Fruit fly (Drosophila melanogaster) whole organism, embryonic: ENCODE data around the gene CG46464.

Experiments used
- Atf6 ChIP-seq: fragments of 200-800 bp; sonication (Bioruptor generic); IDR thresholded peaks from 2 replicates; pipeline ENCODE4 v1.3.6; 2022; ENCODE audit warnings: missing biosample characterization, missing genetic modification characterization
- CG10267 ChIP-seq: fragments of 200-800 bp; sonication (Bioruptor generic); optimal IDR thresholded peaks from 2 replicates; lab custom pipeline; 2018; ENCODE audit warnings: missing biosample characterization, mild to moderate bottlenecking, missing genetic modification characterization, moderate library complexity
- CG10321 ChIP-seq: fragments of 200-800 bp; sonication (Bioruptor generic); IDR thresholded peaks from 2 replicates; pipeline ENCODE4 v1.3.6; 2022; ENCODE audit warnings: missing biosample characterization, missing genetic modification characterization
- CG10543 ChIP-seq: fragments of 200-800 bp; sonication (Bioruptor generic); optimal IDR thresholded peaks from 3 replicates; lab custom pipeline; 2017; ENCODE audit warnings: missing biosample characterization, mild to moderate bottlenecking, missing genetic modification characterization, moderate library complexity
- CG10565 ChIP-seq: fragments of 200-800 bp; sonication (Bioruptor generic); optimal IDR thresholded peaks from 3 replicates; lab custom pipeline; 2016; ENCODE audit warnings: missing biosample characterization, mild to moderate bottlenecking, missing genetic modification characterization
- CG12391 ChIP-seq: fragments of 200-800 bp; sonication (Bioruptor generic); optimal IDR thresholded peaks from 3 replicates; lab custom pipeline; 2018; ENCODE audit warnings: missing biosample characterization, mild to moderate bottlenecking, missing genetic modification characterization, moderate library complexity
- CG14860 ChIP-seq: fragments of 200-800 bp; sonication (Bioruptor generic); IDR thresholded peaks from 3 replicates; pipeline ENCODE4 v1.3.6; 2022; ENCODE audit warnings: missing biosample characterization, missing genetic modification characterization; ENCODE audit not compliant: partially characterized antibody
- CG1603 ChIP-seq: fragments of 200-800 bp; sonication (Bioruptor generic); optimal IDR thresholded peaks from 2 replicates; lab custom pipeline; 2019; ENCODE audit warnings: missing biosample characterization, mild to moderate bottlenecking, missing genetic modification characterization, moderate library complexity
- CG1832 ChIP-seq: fragments of 200-800 bp; sonication (Bioruptor generic); optimal IDR thresholded peaks from 2 replicates; lab custom pipeline; 2017; ENCODE audit warnings: missing biosample characterization, mild to moderate bottlenecking, missing genetic modification characterization, inconsistent platforms
- CG2129 ChIP-seq: fragments of 200-800 bp; sonication (Bioruptor generic); IDR thresholded peaks from 2 replicates; pipeline ENCODE4 v1.3.6; 2022; ENCODE audit warnings: missing biosample characterization, missing genetic modification characterization; ENCODE audit not compliant: partially characterized antibody
- CG31365 ChIP-seq: fragments of 200-800 bp; sonication (Bioruptor generic); optimal IDR thresholded peaks from 2 replicates; lab custom pipeline; 2018; ENCODE audit warnings: missing biosample characterization, mild to moderate bottlenecking, missing genetic modification characterization
- CG31441 ChIP-seq: fragments of 200-800 bp; sonication (Bioruptor generic); IDR thresholded peaks from 2 replicates; pipeline ENCODE4 v1.3.6; 2022; ENCODE audit warnings: missing biosample characterization, missing genetic modification characterization
- CG3726 ChIP-seq: fragments of 200-800 bp; sonication (Bioruptor generic); IDR thresholded peaks from 3 replicates; pipeline ENCODE4, ENCODE4 v1.3.6; 2022; ENCODE audit warnings: missing biosample characterization, missing genetic modification characterization
- CG4282 ChIP-seq: fragments of 200-800 bp; sonication (Bioruptor generic); optimal IDR thresholded peaks from 2 replicates; lab custom pipeline; 2016; ENCODE audit warnings: missing biosample characterization, missing genetic modification characterization
- CG8478 ChIP-seq: fragments of >200 bp; optimal IDR thresholded peaks from 2 replicates; lab custom pipeline; 2018
- Drgx ChIP-seq: fragments of 200-800 bp; sonication (Bioruptor generic); IDR thresholded peaks from 2 replicates; pipeline ENCODE4 v1.3.6; 2022; ENCODE audit warnings: missing biosample characterization, missing genetic modification characterization
- H15 ChIP-seq: fragments of 200-800 bp; sonication (Bioruptor generic); IDR thresholded peaks from 3 replicates; pipeline ENCODE4 v1.3.6; 2022; ENCODE audit warnings: missing biosample characterization, missing genetic modification characterization
- Hr78 ChIP-seq, 2 experiments: fragments of 200-800 bp in 1 of 2; fragments of >200 bp in 1 of 2; sonication (Bioruptor generic) in 1 of 2; optimal IDR thresholded peaks; 2 replicates each; lab custom pipeline; 2017 to 2019; ENCODE audit warnings: missing biosample characterization in 2 of 2, missing genetic modification characterization in 2 of 2, mild to moderate bottlenecking in 1 of 2, moderate library complexity in 1 of 2
- Hsf ChIP-seq: fragments of 200-800 bp; sonication (Bioruptor generic); optimal IDR thresholded peaks from 3 replicates; lab custom pipeline; 2016; ENCODE audit warnings: missing biosample characterization, missing genetic modification characterization
- Mrtf ChIP-seq: fragments of 200-800 bp; sonication (Bioruptor generic); IDR thresholded peaks from 3 replicates; pipeline ENCODE4 v1.3.6; 2022; ENCODE audit warnings: missing biosample characterization, missing genetic modification characterization
- Nf-YC ChIP-seq: fragments of 200-800 bp; optimal IDR thresholded peaks from 3 replicates; lab custom pipeline; 2019; ENCODE audit warnings: missing biosample characterization, mild to moderate bottlenecking, missing genetic modification characterization, moderate library complexity
- Sry-β ChIP-seq: fragments of 200-800 bp; sonication (Bioruptor generic); optimal IDR thresholded peaks from 2 replicates; lab custom pipeline; 2018; ENCODE audit warnings: missing biosample characterization, mild to moderate bottlenecking, missing genetic modification characterization, moderate library complexity
- Taf1 ChIP-seq: fragments of 200-800 bp; sonication (Bioruptor generic); IDR thresholded peaks from 2 replicates; pipeline ENCODE4 v1.3.6; 2022; ENCODE audit warnings: missing biosample characterization, missing genetic modification characterization
- bsh ChIP-seq, 2 experiments: fragments of 200-800 bp; sonication (Bioruptor generic); optimal IDR thresholded peaks; 2 replicates each; lab custom pipeline; 2017 to 2018; ENCODE audit warnings: mild to moderate bottlenecking in 2 of 2, missing biosample characterization in 2 of 2, missing genetic modification characterization in 2 of 2, moderate library complexity in 1 of 2
- caup ChIP-seq: fragments of 200-800 bp; sonication (Bioruptor generic); optimal IDR thresholded peaks from 3 replicates; lab custom pipeline; 2017; ENCODE audit warnings: missing biosample characterization, mild to moderate bottlenecking, missing genetic modification characterization, moderate library complexity; ENCODE audit not compliant: severe bottlenecking
- chinmo ChIP-seq: fragments of 200-800 bp; sonication (Bioruptor generic); IDR thresholded peaks from 4 replicates; pipeline ENCODE4 v1.3.6; 2022; ENCODE audit warnings: missing biosample characterization, missing genetic modification characterization; ENCODE audit not compliant: partially characterized antibody
- corto ChIP-seq: fragments of 200-800 bp; sonication (Bioruptor generic); optimal IDR thresholded peaks from 2 replicates; lab custom pipeline; 2016; ENCODE audit warnings: missing biosample characterization, mild to moderate bottlenecking, missing genetic modification characterization, moderate library complexity
- crc ChIP-seq: fragments of 200-800 bp; sonication (Bioruptor generic); optimal IDR thresholded peaks from 2 replicates; lab custom pipeline; 2016; ENCODE audit warnings: missing biosample characterization, missing genetic modification characterization
- crp ChIP-seq, 2 experiments: fragments of 200-800 bp; sonication (Bioruptor generic); optimal IDR thresholded peaks; 2 replicates in 1 of 2; 3 replicates in 1 of 2; lab custom pipeline; 2017; ENCODE audit warnings: missing biosample characterization in 2 of 2, missing genetic modification characterization in 2 of 2, mild to moderate bottlenecking in 1 of 2, moderate library complexity in 1 of 2
- fu2 ChIP-seq: fragments of 200-800 bp; sonication (Bioruptor generic); optimal IDR thresholded peaks from 2 replicates; lab custom pipeline; 2016; ENCODE audit warnings: missing biosample characterization, missing genetic modification characterization
- gem ChIP-seq: fragments of 200-800 bp; sonication (Bioruptor generic); optimal IDR thresholded peaks from 2 replicates; lab custom pipeline; 2019; ENCODE audit warnings: missing biosample characterization, mild to moderate bottlenecking, missing genetic modification characterization, moderate library complexity
- grau ChIP-seq: fragments of 200-800 bp; optimal IDR thresholded peaks from 3 replicates; lab custom pipeline; 2019; ENCODE audit warnings: missing biosample characterization, mild to moderate bottlenecking, missing genetic modification characterization, moderate library complexity
- ind ChIP-seq: fragments of 200-800 bp; sonication (Bioruptor generic); optimal IDR thresholded peaks from 3 replicates; lab custom pipeline; 2016; ENCODE audit warnings: missing biosample characterization, missing genetic modification characterization
- jing ChIP-seq: fragments of 200-800 bp; sonication (Bioruptor generic); optimal IDR thresholded peaks from 2 replicates; lab custom pipeline; 2018; ENCODE audit warnings: missing biosample characterization, mild to moderate bottlenecking, missing genetic modification characterization
- mam ChIP-seq: fragments of 200-800 bp; sonication (Bioruptor generic); optimal IDR thresholded peaks from 3 replicates; lab custom pipeline; 2016; ENCODE audit warnings: missing biosample characterization, missing genetic modification characterization
- nom ChIP-seq: fragments of 200-800 bp; sonication (Bioruptor generic); optimal IDR thresholded peaks from 2 replicates; lab custom pipeline; 2017; ENCODE audit warnings: missing biosample characterization, missing genetic modification characterization, mild to moderate bottlenecking, moderate library complexity, missing genetic modification reagents
- org-1 ChIP-seq: fragments of 200-800 bp; sonication (Bioruptor generic); optimal IDR thresholded peaks from 2 replicates; lab custom pipeline; 2017; ENCODE audit warnings: missing biosample characterization, missing genetic modification characterization
- peb ChIP-seq: fragments of 200-800 bp; sonication (Bioruptor generic); IDR thresholded peaks from 2 replicates; pipeline ENCODE4 v1.3.6; 2022; ENCODE audit warnings: missing biosample characterization, missing genetic modification characterization
- sisA ChIP-seq: fragments of 200-800 bp; sonication (Bioruptor generic); IDR thresholded peaks from 2 replicates; pipeline ENCODE4 v1.3.6; 2022; ENCODE audit warnings: missing biosample characterization, missing genetic modification characterization
- tin ChIP-seq: fragments of 200-800 bp; sonication (Bioruptor generic); optimal IDR thresholded peaks from 3 replicates; lab custom pipeline; 2016; ENCODE audit warnings: missing biosample characterization, missing genetic modification characterization
- tx ChIP-seq: fragments of 200-800 bp; sonication (Bioruptor generic); optimal IDR thresholded peaks from 2 replicates; lab custom pipeline; 2016; ENCODE audit warnings: missing biosample characterization, missing genetic modification characterization
- vvl ChIP-seq: fragments of 200-800 bp; sonication (Bioruptor generic); IDR thresholded peaks from 2 replicates; pipeline ENCODE4 v1.3.6; 2022; ENCODE audit warnings: missing biosample characterization, missing genetic modification characterization
- yki ChIP-seq: fragments of >200 bp; optimal IDR thresholded peaks from 3 replicates; lab custom pipeline; 2018
- zfh2 ChIP-seq: fragments of 200-800 bp; sonication (Bioruptor generic); optimal IDR thresholded peaks from 2 replicates; lab custom pipeline; 2016; ENCODE audit warnings: missing biosample characterization, missing genetic modification characterization

Gene CG46464

dm6 chrX:17489853-17490252, 46.1 kb upstream of the CG46464 start (continued):
- TF ChIP-seq jing (GFP tag; lab: Kevin White, UChicago) = no peak
- TF ChIP-seq Taf1 (GFP tag; lab: Robert Waterston, UW) = no peak
- no peak for TF ChIP-seq chinmo
- TF ChIP-seq crp (GFP tag; optimal IDR thresholded peaks at IDR 0.05; lab: Kevin White, UChicago) = no peak
- peak; percentile 1 for TF ChIP-seq CG12391 (tag; lab: Kevin White, UChicago)
- no peak for TF ChIP-seq peb
- TF ChIP-seq H15 (GFP tag; lab: Robert Waterston, UW) = no peak
- TF ChIP-seq Hsf (GFP tag; lab: Kevin White, UChicago) = no peak
- no peak for TF ChIP-seq Sry-β (GFP tag; lab: Kevin White, UChicago)
- no peak for TF ChIP-seq org-1 (GFP tag; lab: Kevin White, UChicago)
- no peak for TF ChIP-seq vvl (GFP tag; lab: Robert Waterston, UW)
- TF ChIP-seq CG4282 = no peak
- peak; percentile 11 for TF ChIP-seq corto
- no peak for TF ChIP-seq ind (GFP tag; lab: Kevin White, UChicago)
- no peak for TF ChIP-seq CG3726
- no peak for TF ChIP-seq Atf6 (GFP tag; lab: Robert Waterston, UW)
- no peak for TF ChIP-seq sisA (GFP tag; lab: Robert Waterston, UW)
- TF ChIP-seq CG10543 (GFP tag; lab: Kevin White, UChicago) = no peak
- TF ChIP-seq mam (GFP tag; lab: Kevin White, UChicago) = no peak
- TF ChIP-seq crc (GFP tag; lab: Kevin White, UChicago) = no peak
- TF ChIP-seq CG2129 (GFP tag; lab: Robert Waterston, UW) = no peak
- no peak for TF ChIP-seq CG10267

- no peak for TF ChIP-seq CG10565
- no peak for TF ChIP-seq yki (lab: Kevin White, UChicago)
- no peak for TF ChIP-seq fu2 (GFP tag; lab: Kevin White, UChicago)
- TF ChIP-seq CG31365 = no peak
- peak in 1 of 2 experiments; percentile 82 for TF ChIP-seq bsh (GFP tag; optimal IDR thresholded peaks at IDR 0.05; lab: Kevin White, UChicago)
- peak; percentile 87 for TF ChIP-seq nom
- no peak for TF ChIP-seq CG14860 (GFP tag; lab: Robert Waterston, UW)
- TF ChIP-seq CG1603 = no peak
- 0 out of 2 replicates have a peak, but pooled peaks have one; percentile 33 for TF ChIP-seq Drgx
- no peak for TF ChIP-seq Mrtf
These were observed 44.6 kb upstream of the CG46464 start for dm6 chrX:17488422-17488821.

dm6 chrX:17485293-17486056, 41.7 kb upstream of the CG46464 start:
- no peak for TF ChIP-seq Hr78 (GFP tag; optimal IDR thresholded peaks at IDR 0.05; lab: Kevin White, UChicago)

dm6 chrX:17484152-17484807, 40.5 kb upstream of the CG46464 start:
- TF ChIP-seq grau (tag; lab: Kevin White, UChicago) (peak; percentile 57), CG31441 (GFP tag; lab: Robert Waterston, UW) (0 out of 2 replicates have a peak, but pooled peaks have one; percentile 9), CG1832 (peak; percentile 57), gem (tag; lab: Kevin White, UChicago) (peak; percentile 11), caup (no peak), tx (GFP tag; lab: Kevin White, UChicago) (no peak), CG10321 (GFP tag; lab: Robert Waterston, UW) (peak; percentile 53; the same call in 1 of the 2 replicates), tin (GFP tag; lab: Kevin White, UChicago) (no peak), zfh2 (GFP tag; lab: Kevin White, UChicago) (no peak), Nf-YC (tag; lab: Kevin White, UChicago) (peak; percentile 10), CG8478 (no peak)
